Fruit fly (Drosophila melanogaster): Measurements from ENCODE around the gene CG32240.

CG32240 gene

dm6 chr3L:4405922-4406321, 24.5 kb upstream of the CG32240 start, which contains the start of gene CG15019 (continued):
- TF ChIP-seq CG2116 (GFP tag; optimal IDR thresholded peaks at IDR 0.05) = peak; percentile 46
- TF ChIP-seq CG7357 (GFP tag; IDR thresholded peaks at IDR 0.05) = no peak
- no peak for TF ChIP-seq CG1647 (GFP tag; optimal IDR thresholded peaks at IDR 0.05)
- TF ChIP-seq zfh1 (GFP tag; IDR thresholded peaks at IDR 0.05) = no peak
- peak; percentile 65 for TF ChIP-seq CG6791 (GFP tag; IDR thresholded peaks at IDR 0.05; ENCODE audit: partially characterized antibody)
- no peak for TF ChIP-seq CG11723 (GFP tag; optimal IDR thresholded peaks at IDR 0.05)
- no peak for TF ChIP-seq sens (GFP tag)
- no peak for TF ChIP-seq CG30020 (tag; optimal IDR thresholded peaks at IDR 0.05)
- TF ChIP-seq CG8359 (GFP tag; optimal IDR thresholded peaks at IDR 0.05; ENCODE audit: borderline replicate concordance) = no peak
- TF ChIP-seq Hr39 (optimal IDR thresholded peaks at IDR 0.05) = no peak
- peak; percentile 41; the same call in 1 of the 2 replicates for TF ChIP-seq E2f1 (GFP tag; IDR thresholded peaks at IDR 0.05)
- peak; percentile 62 for TF ChIP-seq vnd (GFP tag; IDR thresholded peaks at IDR 0.05; ENCODE audit: partially characterized antibody)
- no peak for TF ChIP-seq CG3163 (GFP tag; optimal IDR thresholded peaks at IDR 0.05)
- TF ChIP-seq Usf (GFP tag; optimal IDR thresholded peaks at IDR 0.05) = no peak
- no peak for TF ChIP-seq HLHmδ (GFP tag; optimal IDR thresholded peaks at IDR 0.05)
- TF ChIP-seq CG4730 (GFP tag; IDR thresholded peaks at IDR 0.05) = no peak
- TF ChIP-seq grn (GFP tag; optimal IDR thresholded peaks at IDR 0.05) = no peak
- TF ChIP-seq CG17186 (GFP tag; optimal IDR thresholded peaks at IDR 0.05) = no peak
- no peak for TF ChIP-seq Nf-YB (GFP tag; optimal IDR thresholded peaks at IDR 0.05)
- no peak for TF ChIP-seq Fer2 (tag; optimal IDR thresholded peaks at IDR 0.05)
- no peak for TF ChIP-seq caup (GFP tag; optimal IDR thresholded peaks at IDR 0.05; ENCODE audit: severe bottlenecking)
- TF ChIP-seq Dip2 (GFP tag; IDR thresholded peaks at IDR 0.05) = no peak
- no peak for TF ChIP-seq nerfin-1 (tag; optimal IDR thresholded peaks at IDR 0.05)
- TF ChIP-seq CG3838 (GFP tag; optimal IDR thresholded peaks at IDR 0.05) = no peak
- no peak for TF ChIP-seq Ets97D (GFP tag; optimal IDR thresholded peaks at IDR 0.05)
- no peak for TF ChIP-seq CG17359 (tag; optimal IDR thresholded peaks at IDR 0.05)
- TF ChIP-seq CG9609 (GFP tag; optimal IDR thresholded peaks at IDR 0.05) = no peak
- no peak for TF ChIP-seq CG30403 (GFP tag; optimal IDR thresholded peaks at IDR 0.05)
- peak; percentile 82 for TF ChIP-seq unc-4 (GFP tag; IDR thresholded peaks at IDR 0.05; ENCODE audit: partially characterized antibody)
- no peak for TF ChIP-seq Antp (GFP tag; optimal IDR thresholded peaks at IDR 0.05)
- no peak for TF ChIP-seq Elba2 (GFP tag; optimal IDR thresholded peaks at IDR 0.05)
- peak; percentile 8 for TF ChIP-seq stwl (tag; optimal IDR thresholded peaks at IDR 0.05)
- no peak for TF ChIP-seq CG17829 (tag; optimal IDR thresholded peaks at IDR 0.05)
- TF ChIP-seq pnt (GFP tag; optimal IDR thresholded peaks at IDR 0.05) = no peak
- TF ChIP-seq danr (GFP tag; IDR thresholded peaks at IDR 0.05) = no peak
- TF ChIP-seq lbe (GFP tag; optimal IDR thresholded peaks at IDR 0.05) = no peak
- TF ChIP-seq CG12155 (GFP tag; optimal IDR thresholded peaks at IDR 0.05) = no peak
- no peak for TF ChIP-seq CG9876 (GFP tag; optimal IDR thresholded peaks at IDR 0.05)
- no peak for TF ChIP-seq gro (GFP tag; optimal IDR thresholded peaks at IDR 0.05)
- TF ChIP-seq CG2712 (tag; optimal IDR thresholded peaks at IDR 0.05) = no peak
- TF ChIP-seq fd64A (GFP tag; optimal IDR thresholded peaks at IDR 0.05) = no peak
- no peak for TF ChIP-seq ase (GFP tag; IDR thresholded peaks at IDR 0.05)
- TF ChIP-seq CG10543 (GFP tag; optimal IDR thresholded peaks at IDR 0.05) = no peak
- no peak for TF ChIP-seq aop (GFP tag; IDR thresholded peaks at IDR 0.05)
- TF ChIP-seq Adf1 (GFP tag; IDR thresholded peaks at IDR 0.05) = no peak
- peak; percentile 27 for TF ChIP-seq Med (GFP tag)
- TF ChIP-seq Bgb (GFP tag; IDR thresholded peaks at IDR 0.05; ENCODE audit: partially characterized antibody) = peak; percentile 71
- TF ChIP-seq CG10979 (tag; optimal IDR thresholded peaks at IDR 0.05) = no peak
- no peak for TF ChIP-seq dan (GFP tag; IDR thresholded peaks at IDR 0.05)
- peak; percentile 76; the same call in 1 of the 2 replicates for TF ChIP-seq sna (GFP tag; IDR thresholded peaks at IDR 0.05; ENCODE audit: partially characterized antibody)
- no peak for TF ChIP-seq dmrt11E (tag; optimal IDR thresholded peaks at IDR 0.05)
- TF ChIP-seq CG7963 (GFP tag; IDR thresholded peaks at IDR 0.05; ENCODE audit: partially characterized antibody) = no peak; the same call in 2 of the 3 replicates

All from whole organism, embryonic.